Worm (Caenorhabditis elegans) whole organism, late embryonic: ENCODE measurements around the gene F19C7.8.
A peak's percentile ranks its signal among the peaks of the same experiment; 100 is the strongest.

Experiments used
- C38D4.7 ChIP-seq: fragments of 200-800 bp; sonication (Bioruptor generic); optimal IDR thresholded peaks from 2 replicates; lab custom pipeline; 2018; ENCODE audit warnings: mild to moderate bottlenecking, missing genetic modification characterization, moderate library complexity, missing compliant biosample characterization
- F13H6.1 ChIP-seq: sonication (generic microtip); optimal IDR thresholded peaks from 2 replicates; lab custom pipeline; 2016; ENCODE audit warnings: missing genetic modification characterization, missing compliant biosample characterization
- K02D7.2 ChIP-seq: sonication (generic microtip); optimal IDR thresholded peaks from 2 replicates; lab custom pipeline; 2017; ENCODE audit warnings: mild to moderate bottlenecking, missing genetic modification characterization, missing compliant biosample characterization
- K09A11.1 ChIP-seq: sonication (generic microtip); optimal IDR thresholded peaks from 2 replicates; lab custom pipeline; 2017; ENCODE audit warnings: antibody characterized with exemption, mild to moderate bottlenecking, missing genetic modification characterization, missing compliant biosample characterization; ENCODE audit not compliant: insufficient read depth
- ahr-1 ChIP-seq: sonication (generic microtip); optimal IDR thresholded peaks from 2 replicates; lab custom pipeline; 2016; ENCODE audit warnings: missing genetic modification characterization, missing compliant biosample characterization
- ceh-18 ChIP-seq: sonication (generic microtip); optimal IDR thresholded peaks from 2 replicates; lab custom pipeline; 2016; ENCODE audit warnings: missing genetic modification characterization, missing compliant biosample characterization
- ceh-19 ChIP-seq: fragments of 200-800 bp; sonication (Bioruptor generic); optimal IDR thresholded peaks from 2 replicates; lab custom pipeline; 2018; ENCODE audit warnings: mild to moderate bottlenecking, missing genetic modification characterization, missing compliant biosample characterization
- ceh-2 ChIP-seq: sonication (generic microtip); optimal IDR thresholded peaks from 2 replicates; lab custom pipeline; 2016; ENCODE audit warnings: missing genotype, missing genetic modification characterization, missing compliant biosample characterization
- ceh-22 ChIP-seq: sonication (generic microtip); optimal IDR thresholded peaks from 2 replicates; lab custom pipeline; 2017; ENCODE audit warnings: missing biosample characterization, missing genetic modification characterization
- ceh-34 ChIP-seq: sonication (generic microtip); optimal IDR thresholded peaks from 2 replicates; lab custom pipeline; 2016; ENCODE audit warnings: mild to moderate bottlenecking, missing genetic modification characterization, missing compliant biosample characterization
- ceh-6 ChIP-seq: fragments of 200-800 bp; sonication (Bioruptor generic); optimal IDR thresholded peaks from 2 replicates; lab custom pipeline; 2018; ENCODE audit warnings: mild to moderate bottlenecking, missing genetic modification characterization, missing compliant biosample characterization
- ceh-9 ChIP-seq: sonication (generic microtip); optimal IDR thresholded peaks from 2 replicates; lab custom pipeline; 2016; ENCODE audit warnings: mild to moderate bottlenecking, missing genetic modification characterization, inconsistent platforms, missing compliant biosample characterization
- che-1 ChIP-seq: sonication (generic microtip); optimal IDR thresholded peaks from 2 replicates; lab custom pipeline; 2016; ENCODE audit warnings: mild to moderate bottlenecking, missing genetic modification characterization, missing compliant biosample characterization
- dmd-4 ChIP-seq: sonication (generic microtip); optimal IDR thresholded peaks from 2 replicates; lab custom pipeline; 2016; ENCODE audit warnings: borderline replicate concordance, missing genetic modification characterization, missing compliant biosample characterization
- dve-1 ChIP-seq: sonication (generic microtip); optimal IDR thresholded peaks from 2 replicates; lab custom pipeline; 2017; ENCODE audit warnings: antibody characterized with exemption, mild to moderate bottlenecking, missing genetic modification characterization, missing compliant biosample characterization
- elt-2 ChIP-seq: sonication (generic microtip); optimal IDR thresholded peaks from 2 replicates; lab custom pipeline; 2016; ENCODE audit warnings: missing genetic modification reagents, missing genetic modification characterization, missing compliant biosample characterization
- ets-4 ChIP-seq: sonication (generic microtip); optimal IDR thresholded peaks from 2 replicates; lab custom pipeline; 2016; ENCODE audit warnings: missing genetic modification characterization, missing compliant biosample characterization
- fax-1 ChIP-seq: sonication (generic microtip); optimal IDR thresholded peaks from 2 replicates; lab custom pipeline; 2016; ENCODE audit warnings: missing genotype, missing genetic modification characterization, missing compliant biosample characterization
- gmeb-2 ChIP-seq: sonication (generic microtip); optimal IDR thresholded peaks from 2 replicates; lab custom pipeline; 2016; ENCODE audit warnings: missing genetic modification characterization, inconsistent platforms, missing compliant biosample characterization
- hlh-13 ChIP-seq: fragments of 200-800 bp; sonication (Bioruptor generic); optimal IDR thresholded peaks from 2 replicates; lab custom pipeline; 2018; ENCODE audit warnings: mild to moderate bottlenecking, missing genetic modification characterization, missing compliant biosample characterization
- hlh-15 ChIP-seq: sonication (generic microtip); optimal IDR thresholded peaks from 2 replicates; lab custom pipeline; 2016; ENCODE audit warnings: missing genetic modification characterization, missing compliant biosample characterization
- hlh-30 ChIP-seq: sonication (generic microtip); optimal IDR thresholded peaks from 2 replicates; lab custom pipeline; 2017; ENCODE audit warnings: antibody characterized with exemption, missing genetic modification characterization, missing compliant biosample characterization; ENCODE audit not compliant: insufficient read depth
- hlh-6 ChIP-seq: sonication (generic microtip); optimal IDR thresholded peaks from 2 replicates; lab custom pipeline; 2016; ENCODE audit warnings: missing genotype, missing genetic modification characterization, missing compliant biosample characterization
- hlh-8 ChIP-seq: sonication (generic microtip); optimal IDR thresholded peaks from 2 replicates; lab custom pipeline; 2016; ENCODE audit warnings: missing genotype, missing genetic modification characterization, missing compliant biosample characterization
- lin-11 ChIP-seq: fragments of 200-800 bp; sonication (Bioruptor generic); optimal IDR thresholded peaks from 2 replicates; lab custom pipeline; 2018; ENCODE audit warnings: mild to moderate bottlenecking, missing genetic modification characterization, missing compliant biosample characterization
- madf-2 ChIP-seq: sonication (generic microtip); optimal IDR thresholded peaks from 2 replicates; lab custom pipeline; 2017; ENCODE audit warnings: missing genetic modification characterization, missing compliant biosample characterization
- mec-3 ChIP-seq: sonication (generic microtip); optimal IDR thresholded peaks from 2 replicates; lab custom pipeline; 2016; ENCODE audit warnings: borderline replicate concordance, missing genetic modification characterization, missing compliant biosample characterization
- nhr-11 ChIP-seq: fragments of 150-350 bp; optimal IDR thresholded peaks from 2 replicates; lab custom pipeline; 2014; ENCODE audit warnings: missing biosample characterization, missing genetic modification characterization
- pat-9 ChIP-seq: fragments of 200-800 bp; sonication (Bioruptor generic); optimal IDR thresholded peaks from 2 replicates; lab custom pipeline; 2018; ENCODE audit warnings: mild to moderate bottlenecking, missing genetic modification characterization, moderate library complexity, missing compliant biosample characterization
- pqm-1 ChIP-seq: sonication (generic microtip); optimal IDR thresholded peaks from 2 replicates; lab custom pipeline; 2016; ENCODE audit warnings: missing genetic modification characterization, missing compliant biosample characterization
- pros-1 ChIP-seq: fragments of 150-350 bp; optimal IDR thresholded peaks from 2 replicates; lab custom pipeline; 2014; ENCODE audit warnings: missing biosample characterization, missing genetic modification reagents, missing genetic modification characterization
- sox-4 ChIP-seq: sonication (generic microtip); optimal IDR thresholded peaks from 2 replicates; lab custom pipeline; 2017; ENCODE audit warnings: mild to moderate bottlenecking, missing genetic modification characterization, inconsistent platforms, missing compliant biosample characterization
- syd-9 ChIP-seq: sonication (generic microtip); optimal IDR thresholded peaks from 2 replicates; lab custom pipeline; 2016; ENCODE audit warnings: mild to moderate bottlenecking, missing genetic modification characterization, moderate library complexity, missing compliant biosample characterization
- tbx-7 ChIP-seq: sonication (generic microtip); optimal IDR thresholded peaks from 2 replicates; lab custom pipeline; 2016; ENCODE audit warnings: missing genotype, missing genetic modification characterization, missing compliant biosample characterization
- unc-55 ChIP-seq: sonication (generic microtip); optimal IDR thresholded peaks from 2 replicates; lab custom pipeline; 2017; ENCODE audit warnings: missing biosample characterization, missing genetic modification reagents, missing genetic modification characterization

Gene F19C7.8

ce11 chrIV:4674322-4674721 is 36.4 kb upstream of the F19C7.8 start:
- TF ChIP-seq ceh-19 (GFP tag; lab: Kevin White, UChicago) = peak; percentile 39
- TF ChIP-seq ceh-34 = peak; percentile 92
- no peak for TF ChIP-seq K02D7.2 (tag; lab: Kevin White, UChicago)
- no peak for TF ChIP-seq hlh-6 (tag; lab: Kevin White, UChicago)
- no peak for TF ChIP-seq hlh-15
- TF ChIP-seq, all 69 proteins: peak for 2

ce11 chrIV:4673332-4673731 is 35.4 kb upstream of the F19C7.8 start:
- TF ChIP-seq hlh-13 (GFP tag; lab: Kevin White, UChicago) (no peak), nhr-11 (tag; lab: Kevin White, UChicago) (no peak), pat-9 (tag; lab: Kevin White, UChicago) (no peak), ceh-19 (GFP tag; lab: Kevin White, UChicago) (no peak), ceh-6 (no peak), K02D7.2 (tag; lab: Kevin White, UChicago) (no peak), hlh-8 (tag; lab: Kevin White, UChicago) (no peak), ceh-2 (tag; lab: Kevin White, UChicago) (no peak), madf-2 (tag; lab: Kevin White, UChicago) (no peak), pros-1 (tag; lab: Kevin White, UChicago) (no peak), unc-55 (GFP tag; lab: Kevin White, UChicago) (no peak), sox-4 (tag; lab: Kevin White, UChicago) (no peak), F13H6.1 (no peak), tbx-7 (tag; lab: Kevin White, UChicago) (no peak), ets-4 (tag; lab: Kevin White, UChicago) (no peak), ceh-9 (tag; lab: Kevin White, UChicago) (no peak), ceh-22 (no peak), che-1 (tag; lab: Kevin White, UChicago) (no peak), elt-2 (tag; lab: Kevin White, UChicago) (no peak)

- TF ChIP-seq lin-11 (tag; lab: Kevin White, UChicago) = no peak
- no peak for TF ChIP-seq hlh-13 (GFP tag; lab: Kevin White, UChicago)
- TF ChIP-seq ceh-22 = no peak
- TF ChIP-seq hlh-6 (tag; lab: Kevin White, UChicago) = no peak
- TF ChIP-seq hlh-30 (tag; lab: Kevin White, UChicago) = no peak
Observed at ce11 chrIV:4669242-4669641, 31.3 kb upstream of the F19C7.8 start, which contains the start of gene F29B9.12. F29B9.12 (plus strand) TSS chrIV:4669542.

ce11 chrIV:4667835-4668234 is 29.9 kb upstream of the F19C7.8 start:
- TF ChIP-seq syd-9 (tag; lab: Kevin White, UChicago) (no peak), mec-3 (tag; lab: Kevin White, UChicago) (no peak), C38D4.7 (GFP tag; lab: Kevin White, UChicago) (no peak), fax-1 (tag; lab: Kevin White, UChicago) (no peak), hlh-15 (no peak), ceh-2 (tag; lab: Kevin White, UChicago) (no peak), pqm-1 (tag; lab: Kevin White, UChicago) (no peak), K09A11.1 (no peak), ceh-6 (no peak), F13H6.1 (no peak), dve-1 (tag; lab: Kevin White, UChicago) (no peak), dmd-4 (tag; lab: Kevin White, UChicago) (no peak), lin-11 (tag; lab: Kevin White, UChicago) (no peak), ahr-1 (tag; lab: Kevin White, UChicago) (no peak), ceh-18 (no peak), gmeb-2 (tag; lab: Kevin White, UChicago) (no peak)
